Worm (Caenorhabditis elegans) whole organism, late embryonic: ENCODE data around the gene pac-1.

Experiments used
- C08G9.2 ChIP-seq: sonication (generic microtip); optimal IDR thresholded peaks from 2 replicates; lab custom pipeline; 2016; ENCODE audit warnings: mild to moderate bottlenecking, missing genetic modification characterization, moderate library complexity, missing compliant biosample characterization
- C38D4.7 ChIP-seq: fragments of 200-800 bp; sonication (Bioruptor generic); optimal IDR thresholded peaks from 2 replicates; lab custom pipeline; 2018; ENCODE audit warnings: mild to moderate bottlenecking, missing genetic modification characterization, moderate library complexity, missing compliant biosample characterization
- F13H6.1 ChIP-seq: sonication (generic microtip); optimal IDR thresholded peaks from 2 replicates; lab custom pipeline; 2016; ENCODE audit warnings: missing genetic modification characterization, missing compliant biosample characterization
- ceh-14 ChIP-seq: sonication (generic microtip); optimal IDR thresholded peaks from 2 replicates; lab custom pipeline; 2016; ENCODE audit warnings: missing genotype, missing genetic modification characterization, missing compliant biosample characterization
- ceh-2 ChIP-seq: sonication (generic microtip); optimal IDR thresholded peaks from 2 replicates; lab custom pipeline; 2016; ENCODE audit warnings: missing genotype, missing genetic modification characterization, missing compliant biosample characterization
- ceh-24 ChIP-seq: sonication (generic microtip); optimal IDR thresholded peaks from 2 replicates; lab custom pipeline; 2016; ENCODE audit warnings: mild to moderate bottlenecking, missing genetic modification characterization, missing compliant biosample characterization
- ceh-30 ChIP-seq: fragments of 150-350 bp; optimal IDR thresholded peaks from 2 replicates; lab custom pipeline; 2014; ENCODE audit warnings: missing biosample characterization, missing genetic modification characterization
- ceh-31 ChIP-seq: sonication (generic microtip); optimal IDR thresholded peaks from 2 replicates; lab custom pipeline; 2016; ENCODE audit warnings: missing genetic modification characterization, missing compliant biosample characterization
- ceh-6 ChIP-seq: fragments of 200-800 bp; sonication (Bioruptor generic); optimal IDR thresholded peaks from 2 replicates; lab custom pipeline; 2018; ENCODE audit warnings: mild to moderate bottlenecking, missing genetic modification characterization, missing compliant biosample characterization
- ceh-9 ChIP-seq: sonication (generic microtip); optimal IDR thresholded peaks from 2 replicates; lab custom pipeline; 2016; ENCODE audit warnings: mild to moderate bottlenecking, missing genetic modification characterization, inconsistent platforms, missing compliant biosample characterization
- che-1 ChIP-seq: sonication (generic microtip); optimal IDR thresholded peaks from 2 replicates; lab custom pipeline; 2016; ENCODE audit warnings: mild to moderate bottlenecking, missing genetic modification characterization, missing compliant biosample characterization
- dmd-4 ChIP-seq: sonication (generic microtip); optimal IDR thresholded peaks from 2 replicates; lab custom pipeline; 2016; ENCODE audit warnings: borderline replicate concordance, missing genetic modification characterization, missing compliant biosample characterization
- elt-2 ChIP-seq: sonication (generic microtip); optimal IDR thresholded peaks from 2 replicates; lab custom pipeline; 2016; ENCODE audit warnings: missing genetic modification reagents, missing genetic modification characterization, missing compliant biosample characterization
- ets-4 ChIP-seq: sonication (generic microtip); optimal IDR thresholded peaks from 2 replicates; lab custom pipeline; 2016; ENCODE audit warnings: missing genetic modification characterization, missing compliant biosample characterization
- eyg-1 ChIP-seq: sonication (generic microtip); optimal IDR thresholded peaks from 2 replicates; lab custom pipeline; 2016; ENCODE audit warnings: missing genotype, missing genetic modification characterization, missing compliant biosample characterization
- fkh-10 ChIP-seq: fragments of 150-350 bp; optimal IDR thresholded peaks from 2 replicates; lab custom pipeline; 2014; ENCODE audit warnings: missing biosample characterization, missing genetic modification reagents, missing genetic modification characterization
- hlh-13 ChIP-seq: fragments of 200-800 bp; sonication (Bioruptor generic); optimal IDR thresholded peaks from 2 replicates; lab custom pipeline; 2018; ENCODE audit warnings: mild to moderate bottlenecking, missing genetic modification characterization, missing compliant biosample characterization
- hlh-15 ChIP-seq: sonication (generic microtip); optimal IDR thresholded peaks from 2 replicates; lab custom pipeline; 2016; ENCODE audit warnings: missing genetic modification characterization, missing compliant biosample characterization
- hlh-6 ChIP-seq: sonication (generic microtip); optimal IDR thresholded peaks from 2 replicates; lab custom pipeline; 2016; ENCODE audit warnings: missing genotype, missing genetic modification characterization, missing compliant biosample characterization
- hlh-8 ChIP-seq: sonication (generic microtip); optimal IDR thresholded peaks from 2 replicates; lab custom pipeline; 2016; ENCODE audit warnings: missing genotype, missing genetic modification characterization, missing compliant biosample characterization
- lim-6 ChIP-seq: sonication (generic microtip); optimal IDR thresholded peaks from 2 replicates; lab custom pipeline; 2016; ENCODE audit warnings: missing genetic modification characterization, missing compliant biosample characterization
- lin-11 ChIP-seq: fragments of 200-800 bp; sonication (Bioruptor generic); optimal IDR thresholded peaks from 2 replicates; lab custom pipeline; 2018; ENCODE audit warnings: mild to moderate bottlenecking, missing genetic modification characterization, missing compliant biosample characterization
- mec-3 ChIP-seq: sonication (generic microtip); optimal IDR thresholded peaks from 2 replicates; lab custom pipeline; 2016; ENCODE audit warnings: borderline replicate concordance, missing genetic modification characterization, missing compliant biosample characterization
- nhr-11 ChIP-seq: fragments of 150-350 bp; optimal IDR thresholded peaks from 2 replicates; lab custom pipeline; 2014; ENCODE audit warnings: missing biosample characterization, missing genetic modification characterization
- pag-3 ChIP-seq: sonication (generic microtip); optimal IDR thresholded peaks from 2 replicates; lab custom pipeline; 2016; ENCODE audit warnings: missing compliant biosample characterization, missing genetic modification characterization, borderline replicate concordance
- pax-1 ChIP-seq: fragments of 150-350 bp; optimal IDR thresholded peaks from 2 replicates; lab custom pipeline; 2014; ENCODE audit warnings: missing biosample characterization, missing genetic modification characterization
- pqm-1 ChIP-seq: sonication (generic microtip); optimal IDR thresholded peaks from 2 replicates; lab custom pipeline; 2016; ENCODE audit warnings: missing genetic modification characterization, missing compliant biosample characterization
- pros-1 ChIP-seq: fragments of 150-350 bp; optimal IDR thresholded peaks from 2 replicates; lab custom pipeline; 2014; ENCODE audit warnings: missing biosample characterization, missing genetic modification reagents, missing genetic modification characterization
- ref-2 ChIP-seq: sonication (generic microtip); optimal IDR thresholded peaks from 2 replicates; lab custom pipeline; 2016; ENCODE audit warnings: missing genetic modification characterization, missing compliant biosample characterization
- sdc-2 ChIP-seq: sonication (generic microtip); optimal IDR thresholded peaks from 2 replicates; lab custom pipeline; 2016; ENCODE audit warnings: missing genotype, missing genetic modification characterization, missing compliant biosample characterization
- sox-4 ChIP-seq: sonication (generic microtip); optimal IDR thresholded peaks from 2 replicates; lab custom pipeline; 2017; ENCODE audit warnings: mild to moderate bottlenecking, missing genetic modification characterization, inconsistent platforms, missing compliant biosample characterization
- syd-9 ChIP-seq: sonication (generic microtip); optimal IDR thresholded peaks from 2 replicates; lab custom pipeline; 2016; ENCODE audit warnings: mild to moderate bottlenecking, missing genetic modification characterization, moderate library complexity, missing compliant biosample characterization
- tbx-2 ChIP-seq: sonication (generic microtip); optimal IDR thresholded peaks from 2 replicates; lab custom pipeline; 2016; ENCODE audit warnings: missing genetic modification characterization, missing compliant biosample characterization
- ttx-3 ChIP-seq: sonication (generic microtip); optimal IDR thresholded peaks from 2 replicates; lab custom pipeline; 2016; ENCODE audit warnings: missing genetic modification reagents, missing genetic modification characterization, missing compliant biosample characterization
- unc-3 ChIP-seq, 2 experiments: fragments of 200-800 bp in 1 of 2; sonication (Bioruptor generic) in 1 of 2; sonication (generic microtip) in 1 of 2; conservative IDR thresholded peaks in 1 of 2; optimal IDR thresholded peaks in 1 of 2; 2 replicates each; pipeline versions ENCODE4 v1.3.6 to Lab custom; 2016 to 2022; ENCODE audit warnings: missing compliant biosample characterization in 2 of 2, missing genetic modification characterization in 2 of 2, missing genetic modification reagents in 1 of 2
- unc-86 ChIP-seq: sonication (generic microtip); optimal IDR thresholded peaks from 2 replicates; lab custom pipeline; 2016; ENCODE audit warnings: missing genetic modification characterization, missing compliant biosample characterization
- zip-5 ChIP-seq: sonication (generic microtip); optimal IDR thresholded peaks from 2 replicates; lab custom pipeline; 2016; ENCODE audit warnings: missing genetic modification characterization, missing compliant biosample characterization

Gene pac-1

ce11 chrIII:8535445-8535844 is 40.6 kb downstream of the pac-1 start:
- TF ChIP-seq ref-2 (tag; lab: Kevin White, UChicago): no peak
- no peak for TF ChIP-seq sox-4 (tag; lab: Kevin White, UChicago)
- TF ChIP-seq pqm-1 (tag; lab: Kevin White, UChicago): no peak
- no peak for TF ChIP-seq hlh-8 (tag; lab: Kevin White, UChicago)
- TF ChIP-seq ceh-14 (tag; lab: Kevin White, UChicago): no peak
- TF ChIP-seq ets-4 (tag; lab: Kevin White, UChicago): no peak
- TF ChIP-seq zip-5 (tag; lab: Kevin White, UChicago): no peak
- TF ChIP-seq tbx-2: no peak
- no peak for TF ChIP-seq syd-9 (tag; lab: Kevin White, UChicago)
- no peak for TF ChIP-seq pros-1
- no peak for TF ChIP-seq ceh-30 (tag; lab: Kevin White, UChicago)
- TF ChIP-seq ceh-24 (tag; lab: Kevin White, UChicago): no peak
- TF ChIP-seq fkh-10 (GFP tag; lab: Kevin White, UChicago): no peak
- no peak for TF ChIP-seq sdc-2 (tag; lab: Kevin White, UChicago)
- no peak for TF ChIP-seq lim-6 (tag; lab: Kevin White, UChicago)
- TF ChIP-seq C08G9.2 (tag; lab: Kevin White, UChicago): no peak
- no peak for TF ChIP-seq unc-3 (GFP tag; conservative IDR thresholded peaks at IDR 0.05; lab: Robert Waterston, UW)
- TF ChIP-seq unc-3 (tag; optimal IDR thresholded peaks at IDR 0.05; lab: Kevin White, UChicago): no peak
- no peak for TF ChIP-seq eyg-1 (tag; lab: Kevin White, UChicago)
- no peak for TF ChIP-seq ceh-9

- TF ChIP-seq mec-3 (tag; lab: Kevin White, UChicago) (no peak), lin-11 (tag; lab: Kevin White, UChicago) (no peak), ceh-24 (tag; lab: Kevin White, UChicago) (no peak), hlh-15 (tag; lab: Kevin White, UChicago) (no peak), zip-5 (tag; lab: Kevin White, UChicago) (no peak), C38D4.7 (GFP tag; lab: Kevin White, UChicago) (no peak), ceh-14 (tag; lab: Kevin White, UChicago) (no peak), nhr-11 (no peak), tbx-2 (no peak), F13H6.1 (tag; lab: Kevin White, UChicago) (no peak), ceh-31 (tag; lab: Kevin White, UChicago) (no peak), pax-1 (tag; lab: Kevin White, UChicago) (no peak), dmd-4 (no peak), ceh-30 (tag; lab: Kevin White, UChicago) (no peak), unc-86 (no peak)
Measured at ce11 chrIII:8545515-8545914, 50.7 kb downstream of the pac-1 start, which contains the start of gene ZC21.6. Gene ZC21.6, minus strand, starts transcription at chrIII:8545615.

ce11 chrIII:8551705-8552104 is 56.9 kb downstream of the pac-1 start:
- TF ChIP-seq ceh-2 (tag; lab: Kevin White, UChicago) (no peak), dmd-4 (no peak), che-1 (tag; lab: Kevin White, UChicago) (no peak), hlh-6 (tag; lab: Kevin White, UChicago) (no peak), ttx-3 (tag; lab: Kevin White, UChicago) (no peak), F13H6.1 (tag; lab: Kevin White, UChicago) (no peak), ceh-9 (no peak), zip-5 (tag; lab: Kevin White, UChicago) (no peak), ceh-14 (tag; lab: Kevin White, UChicago) (no peak), hlh-13 (GFP tag; lab: Kevin White, UChicago) (no peak), pag-3 (tag; lab: Kevin White, UChicago) (no peak)

ce11 chrIII:8552125-8552524 is 57.3 kb downstream of the pac-1 start, which contains the start of gene C02D5.4:
Gene C02D5.4, plus strand, starts transcription at chrIII:8552165.
- TF ChIP-seq ceh-6 (GFP tag; lab: Kevin White, UChicago) (no peak), mec-3 (tag; lab: Kevin White, UChicago) (no peak), elt-2 (no peak), pax-1 (tag; lab: Kevin White, UChicago) (no peak)
